Worm (Caenorhabditis elegans): ENCODE measurements around the gene glb-1.

- TF ChIP-seq somi-1 (GFP tag; optimal IDR thresholded peaks at IDR 0.05) (no peak), F22D6.2 (tag; optimal IDR thresholded peaks at IDR 0.05) (no peak), mxl-1 (tag; optimal IDR thresholded peaks at IDR 0.05) (no peak), ama-1 (optimal IDR thresholded peaks at IDR 0.05) (no peak), ama-1 (GFP tag; optimal IDR thresholded peaks at IDR 0.05) (no peak), madf-3 (GFP tag; IDR thresholded peaks at IDR 0.05) (no peak), lin-54 (GFP tag; optimal IDR thresholded peaks at IDR 0.05) (no peak), nfya-2 (GFP tag; IDR thresholded peaks at IDR 0.05) (no peak), F39B2.1 (GFP tag; IDR thresholded peaks at IDR 0.05) (no peak), B0035.1 (tag; optimal IDR thresholded peaks at IDR 0.05) (no peak), hmg-20 (GFP tag; IDR thresholded peaks at IDR 0.05) (no peak), nfya-1 (tag; optimal IDR thresholded peaks at IDR 0.05; ENCODE audit: borderline replicate concordance, insufficient read depth) (no peak), F57C9.4 (tag; optimal IDR thresholded peaks at IDR 0.05) (no peak)
Measured at ce11 chrIII:8964684-8965283, 41.7 kb upstream of the glb-1 start.
